Fruit fly (Drosophila melanogaster) whole organism, embryonic: ENCODE data around the gene gro.

Experiments
- Adf1 ChIP-seq: fragments of 200-800 bp; sonication (Bioruptor generic); IDR thresholded peaks from 2 replicates; pipeline ENCODE4 v1.3.6; 2022; ENCODE audit warnings: missing biosample characterization, missing genetic modification characterization
- Atf3 ChIP-seq: fragments of 200-800 bp; sonication (Bioruptor generic); optimal IDR thresholded peaks from 3 replicates; lab custom pipeline; 2016; ENCODE audit warnings: missing biosample characterization, missing genetic modification characterization
- Awh ChIP-seq: fragments of 200-800 bp; sonication (Bioruptor generic); IDR thresholded peaks from 2 replicates; pipeline ENCODE4, ENCODE4 v1.3.6; 2022; ENCODE audit warnings: missing biosample characterization, missing genetic modification characterization
- Bdp1 ChIP-seq: fragments of 200-800 bp; sonication (Bioruptor generic); optimal IDR thresholded peaks from 3 replicates; lab custom pipeline; 2016; ENCODE audit warnings: missing biosample characterization, missing genetic modification characterization
- CG10147 ChIP-seq: fragments of 200-800 bp; sonication (Bioruptor generic); optimal IDR thresholded peaks from 2 replicates; lab custom pipeline; 2019; ENCODE audit warnings: missing biosample characterization, mild to moderate bottlenecking, missing genetic modification characterization, moderate library complexity
- CG10274 ChIP-seq: fragments of 200-800 bp; sonication (Bioruptor generic); optimal IDR thresholded peaks from 3 replicates; lab custom pipeline; 2017; ENCODE audit warnings: missing biosample characterization, mild to moderate bottlenecking, missing genetic modification characterization
- CG11085 ChIP-seq: fragments of 200-800 bp; sonication (Bioruptor generic); IDR thresholded peaks from 2 replicates; pipeline ENCODE4 v1.3.6; 2022; ENCODE audit warnings: missing biosample characterization, missing genetic modification characterization
- CG12104 ChIP-seq: fragments of 200-800 bp; sonication (Bioruptor generic); optimal IDR thresholded peaks from 3 replicates; lab custom pipeline; 2016; ENCODE audit warnings: missing biosample characterization, missing genetic modification characterization
- CG13296 ChIP-seq: fragments of 200-800 bp; sonication (Bioruptor generic); optimal IDR thresholded peaks from 3 replicates; lab custom pipeline; 2018; ENCODE audit warnings: missing biosample characterization, mild to moderate bottlenecking, missing genetic modification characterization
- CG14050 ChIP-seq: fragments of 200-800 bp; sonication (Bioruptor generic); IDR thresholded peaks from 3 replicates; pipeline ENCODE4 v1.3.6; 2022; ENCODE audit warnings: missing biosample characterization, missing genetic modification characterization
- CG14441 ChIP-seq: fragments of 200-800 bp; sonication (Bioruptor generic); IDR thresholded peaks from 2 replicates; pipeline ENCODE4 v1.3.6; 2022; ENCODE audit warnings: missing biosample characterization, missing genetic modification characterization
- CG17568 ChIP-seq: fragments of 200-800 bp; sonication (Bioruptor generic); optimal IDR thresholded peaks from 2 replicates; lab custom pipeline; 2018; ENCODE audit warnings: missing biosample characterization, mild to moderate bottlenecking, missing genetic modification characterization, moderate library complexity
- CG18262 ChIP-seq: fragments of 200-800 bp; optimal IDR thresholded peaks from 3 replicates; lab custom pipeline; 2019; ENCODE audit warnings: missing biosample characterization, mild to moderate bottlenecking, missing genetic modification characterization, moderate library complexity
- CG18476 ChIP-seq: fragments of 200-800 bp; sonication (Bioruptor generic); optimal IDR thresholded peaks from 2 replicates; lab custom pipeline; 2016; ENCODE audit warnings: missing biosample characterization, mild to moderate bottlenecking, missing genetic modification characterization
- CG2129 ChIP-seq: fragments of 200-800 bp; sonication (Bioruptor generic); IDR thresholded peaks from 2 replicates; pipeline ENCODE4 v1.3.6; 2022; ENCODE audit warnings: missing biosample characterization, missing genetic modification characterization; ENCODE audit not compliant: partially characterized antibody
- CG2712 ChIP-seq: fragments of 200-800 bp; optimal IDR thresholded peaks from 3 replicates; lab custom pipeline; 2019; ENCODE audit warnings: missing biosample characterization, mild to moderate bottlenecking, missing genetic modification characterization, moderate library complexity
- CG2889 ChIP-seq: fragments of 200-800 bp; sonication (Bioruptor generic); IDR thresholded peaks from 3 replicates; pipeline ENCODE4 v1.3.6; 2022; ENCODE audit warnings: missing biosample characterization, missing genetic modification characterization
- CG34376 ChIP-seq: fragments of 200-800 bp; sonication (Bioruptor generic); optimal IDR thresholded peaks from 2 replicates; lab custom pipeline; 2018; ENCODE audit warnings: missing biosample characterization, mild to moderate bottlenecking, missing genetic modification characterization
- CG3995 ChIP-seq: fragments of 200-800 bp; sonication (Bioruptor generic); optimal IDR thresholded peaks from 3 replicates; lab custom pipeline; 2016; ENCODE audit warnings: missing biosample characterization, missing genetic modification characterization
- CG4707 ChIP-seq: fragments of 200-800 bp; sonication (Bioruptor generic); optimal IDR thresholded peaks from 2 replicates; lab custom pipeline; 2018; ENCODE audit warnings: missing biosample characterization, mild to moderate bottlenecking, missing genetic modification characterization, moderate library complexity
- CG6175 ChIP-seq: fragments of 200-800 bp; sonication (Bioruptor generic); IDR thresholded peaks from 3 replicates; pipeline ENCODE4 v1.3.6; 2022; ENCODE audit warnings: missing biosample characterization, missing genetic modification characterization
- CG6765 ChIP-seq: fragments of 200-800 bp; sonication (Bioruptor generic); optimal IDR thresholded peaks from 3 replicates; lab custom pipeline; 2017; ENCODE audit warnings: missing biosample characterization, mild to moderate bottlenecking, missing genetic modification characterization
- CG6791 ChIP-seq: fragments of 200-800 bp; sonication (Bioruptor generic); IDR thresholded peaks from 3 replicates; pipeline ENCODE4 v1.3.6; 2022; ENCODE audit warnings: missing biosample characterization, missing genetic modification characterization; ENCODE audit not compliant: partially characterized antibody
- CG7357 ChIP-seq: fragments of 200-800 bp; sonication (Bioruptor generic); IDR thresholded peaks from 3 replicates; pipeline ENCODE4 v1.3.6; 2022; ENCODE audit warnings: missing biosample characterization, missing genetic modification characterization
- Dbx ChIP-seq: fragments of 200-800 bp; sonication (Bioruptor generic); IDR thresholded peaks from 3 replicates; pipeline ENCODE4 v1.3.6; 2022; ENCODE audit warnings: missing biosample characterization, missing genetic modification characterization
- HLH3B ChIP-seq: fragments of 200-800 bp; sonication (Bioruptor generic); IDR thresholded peaks from 2 replicates; pipeline ENCODE4 v1.3.6; 2022; ENCODE audit warnings: missing biosample characterization, missing genetic modification characterization
- HmgD ChIP-seq: fragments of 200-800 bp; sonication (Bioruptor generic); optimal IDR thresholded peaks from 3 replicates; lab custom pipeline; 2016; ENCODE audit warnings: missing biosample characterization, missing genetic modification characterization
- Lpt ChIP-seq: fragments of >200 bp; optimal IDR thresholded peaks from 2 replicates; lab custom pipeline; 2018; ENCODE audit warnings: missing biosample characterization, missing genetic modification characterization
- Scr ChIP-seq: fragments of 200-800 bp; sonication (Bioruptor generic); IDR thresholded peaks from 2 replicates; pipeline ENCODE4 v1.3.6; 2022; ENCODE audit warnings: missing biosample characterization, missing genetic modification characterization; ENCODE audit not compliant: partially characterized antibody
- Sox100B ChIP-seq: fragments of 200-800 bp; sonication (Bioruptor generic); optimal IDR thresholded peaks from 3 replicates; lab custom pipeline; 2018; ENCODE audit warnings: missing biosample characterization, mild to moderate bottlenecking, missing genetic modification characterization
- Spps ChIP-seq: fragments of 200-800 bp; sonication (Bioruptor generic); optimal IDR thresholded peaks from 2 replicates; lab custom pipeline; 2018; ENCODE audit warnings: missing biosample characterization, mild to moderate bottlenecking, missing genetic modification characterization
- TFAM ChIP-seq: fragments of 200-800 bp; sonication (Bioruptor generic); optimal IDR thresholded peaks from 2 replicates; lab custom pipeline; 2017; ENCODE audit warnings: missing biosample characterization, missing genetic modification characterization, inconsistent platforms
- ase ChIP-seq: fragments of 200-800 bp; sonication (Bioruptor generic); IDR thresholded peaks from 3 replicates; pipeline ENCODE4 v1.3.6; 2022; ENCODE audit warnings: missing biosample characterization, missing genetic modification characterization
- bcd ChIP-seq: fragments of 200-800 bp; sonication (Bioruptor generic); optimal IDR thresholded peaks from 2 replicates; lab custom pipeline; 2017; ENCODE audit warnings: missing biosample characterization, mild to moderate bottlenecking, missing genetic modification characterization
- disco-r ChIP-seq: fragments of 200-800 bp; sonication (Bioruptor generic); optimal IDR thresholded peaks from 2 replicates; lab custom pipeline; 2016; ENCODE audit warnings: missing biosample characterization, missing genetic modification characterization
- ftz-f1 ChIP-seq: fragments of 200-800 bp; sonication (Bioruptor generic); optimal IDR thresholded peaks from 2 replicates; lab custom pipeline; 2016; ENCODE audit warnings: missing biosample characterization, missing genetic modification characterization
- gce ChIP-seq: fragments of 200-800 bp; sonication (Bioruptor generic); IDR thresholded peaks from 3 replicates; pipeline ENCODE4 v1.3.6; 2022; ENCODE audit warnings: missing biosample characterization, missing genetic modification characterization
- h ChIP-seq: fragments of >200 bp; optimal IDR thresholded peaks from 2 replicates; lab custom pipeline; 2017
- kay ChIP-seq: fragments of 200-800 bp; sonication (Bioruptor generic); optimal IDR thresholded peaks from 2 replicates; lab custom pipeline; 2016; ENCODE audit warnings: missing biosample characterization, missing genetic modification characterization
- ken ChIP-seq: fragments of 200-800 bp; sonication (Bioruptor generic); IDR thresholded peaks from 3 replicates; pipeline ENCODE4 v1.3.6; 2022; ENCODE audit warnings: missing biosample characterization, missing genetic modification characterization
- lilli ChIP-seq: fragments of 200-800 bp; sonication (Bioruptor generic); optimal IDR thresholded peaks from 3 replicates; lab custom pipeline; 2016; ENCODE audit warnings: missing biosample characterization, missing genetic modification characterization
- maf-S ChIP-seq: fragments of 200-800 bp; sonication (Bioruptor generic); optimal IDR thresholded peaks from 2 replicates; lab custom pipeline; 2016; ENCODE audit warnings: missing biosample characterization, missing genetic modification characterization
- nau ChIP-seq: fragments of 200-800 bp; sonication (Bioruptor generic); optimal IDR thresholded peaks from 3 replicates; lab custom pipeline; 2017; ENCODE audit warnings: missing biosample characterization, mild to moderate bottlenecking, missing genetic modification characterization, missing genetic modification reagents
- nmo ChIP-seq: fragments of 200-800 bp; sonication (Bioruptor generic); optimal IDR thresholded peaks from 2 replicates; lab custom pipeline; 2018; ENCODE audit warnings: missing biosample characterization, mild to moderate bottlenecking, missing genetic modification characterization, moderate library complexity
- p53 ChIP-seq: fragments of 200-800 bp; sonication (Bioruptor generic); optimal IDR thresholded peaks from 2 replicates; lab custom pipeline; 2016; ENCODE audit warnings: missing biosample characterization, missing genetic modification characterization
- schlank ChIP-seq: fragments of 200-800 bp; sonication (Bioruptor generic); optimal IDR thresholded peaks from 2 replicates; lab custom pipeline; 2018; ENCODE audit warnings: missing biosample characterization, mild to moderate bottlenecking, missing genetic modification characterization
- sens-2 ChIP-seq: fragments of 200-800 bp; sonication (Bioruptor generic); IDR thresholded peaks from 2 replicates; pipeline ENCODE4 v1.3.6; 2022; ENCODE audit warnings: missing biosample characterization, missing genetic modification characterization
- shn ChIP-seq: fragments of 200-800 bp; sonication (Bioruptor generic); optimal IDR thresholded peaks from 3 replicates; lab custom pipeline; 2016; ENCODE audit warnings: missing biosample characterization, missing genetic modification characterization
- tx ChIP-seq: fragments of 200-800 bp; sonication (Bioruptor generic); optimal IDR thresholded peaks from 2 replicates; lab custom pipeline; 2016; ENCODE audit warnings: missing biosample characterization, missing genetic modification characterization
- usp ChIP-seq: fragments of >200 bp; optimal IDR thresholded peaks from 2 replicates; lab custom pipeline; 2017; ENCODE audit warnings: missing biosample characterization, missing genetic modification characterization
- z ChIP-seq: fragments of 200-800 bp; sonication (Bioruptor generic); IDR thresholded peaks from 3 replicates; pipeline ENCODE4 v1.3.6; 2022; ENCODE audit warnings: missing biosample characterization, missing genetic modification characterization
- zfh2 ChIP-seq: fragments of 200-800 bp; sonication (Bioruptor generic); optimal IDR thresholded peaks from 2 replicates; lab custom pipeline; 2016; ENCODE audit warnings: missing biosample characterization, missing genetic modification characterization

gro gene

DNA sequence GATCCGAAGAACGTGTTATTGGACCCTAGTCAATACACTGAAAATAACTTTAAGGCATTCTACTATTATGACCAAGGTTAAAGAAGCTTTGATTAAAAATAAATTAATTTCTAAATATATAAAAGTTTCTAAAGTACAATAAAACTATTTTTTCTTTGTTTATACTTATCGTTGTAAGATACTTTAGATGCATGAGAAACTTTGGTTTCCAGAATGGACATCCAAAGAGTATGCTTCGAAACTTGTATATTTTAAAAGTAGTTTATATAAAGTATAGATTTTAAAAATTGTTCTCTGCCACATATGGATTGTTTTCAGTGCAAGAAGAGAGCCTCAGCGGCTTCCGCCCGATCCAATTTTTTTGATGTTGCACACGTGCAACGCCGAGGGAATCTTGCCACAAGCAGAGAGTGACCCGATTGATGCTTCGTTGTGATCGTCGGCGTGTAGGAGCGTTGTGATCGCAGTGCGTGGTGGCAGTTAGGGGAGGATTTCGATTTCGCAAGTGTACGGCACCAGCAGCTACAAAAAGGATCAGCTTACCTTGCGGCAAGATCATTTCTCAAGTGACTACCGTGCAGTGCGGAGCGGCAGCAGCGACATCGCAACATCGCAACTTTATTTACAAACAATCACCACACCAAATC is 44.3 kb upstream of the gro start (continued):
- TF ChIP-seq Atf3, result peak; percentile 50
- no peak for TF ChIP-seq Adf1 (GFP tag; lab: Robert Waterston, UW)
- TF ChIP-seq CG10147, result no peak
- 0 out of 2 replicates have a peak, but pooled peaks have one; percentile 45 for TF ChIP-seq sens-2
- peak; percentile 68 for TF ChIP-seq CG18476
- TF ChIP-seq h (lab: Kevin White, UChicago), result no peak
- no peak for TF ChIP-seq CG34376 (GFP tag; lab: Kevin White, UChicago)
- 0 out of 3 replicates have a peak, but pooled peaks have one; percentile 30 for TF ChIP-seq CG14050
- peak; percentile 34 for TF ChIP-seq CG17568 (GFP tag; lab: Kevin White, UChicago)
- TF ChIP-seq CG3995, result no peak
- no peak for TF ChIP-seq ftz-f1 (GFP tag; lab: Kevin White, UChicago)
- TF ChIP-seq CG2129 (GFP tag; lab: Robert Waterston, UW), result no peak
- peak; percentile 98 for TF ChIP-seq CG2712 (tag; lab: Kevin White, UChicago)
- no peak for TF ChIP-seq usp
- peak; percentile 69 for TF ChIP-seq CG12104 (GFP tag; lab: Kevin White, UChicago)
- peak; percentile 58; the same call in 2 of the 3 replicates for TF ChIP-seq CG7357 (GFP tag; lab: Robert Waterston, UW)
- no peak for TF ChIP-seq HLH3B (GFP tag; lab: Robert Waterston, UW)
- no peak for TF ChIP-seq zfh2 (GFP tag; lab: Kevin White, UChicago)
- no peak for TF ChIP-seq Awh (GFP tag; lab: Robert Waterston, UW)
- TF ChIP-seq z (GFP tag; lab: Robert Waterston, UW), result no peak
- TF ChIP-seq Lpt (GFP tag; lab: Kevin White, UChicago), result no peak
- TF ChIP-seq lilli (GFP tag; lab: Kevin White, UChicago), result no peak
- no peak; the same call in 2 of the 3 replicates for TF ChIP-seq ase
- no peak for TF ChIP-seq CG2889 (GFP tag; lab: Robert Waterston, UW)
- TF ChIP-seq TFAM (GFP tag; lab: Kevin White, UChicago), result peak; percentile 23
- TF ChIP-seq HmgD, result no peak
- TF ChIP-seq CG6765 (GFP tag; lab: Kevin White, UChicago), result no peak
- TF ChIP-seq CG13296 (GFP tag; lab: Kevin White, UChicago), result no peak
- TF ChIP-seq p53 (GFP tag; lab: Kevin White, UChicago), result no peak
- TF ChIP-seq Bdp1 (GFP tag; lab: Kevin White, UChicago), result no peak
- no peak for TF ChIP-seq CG10274 (GFP tag; lab: Kevin White, UChicago)
- no peak for TF ChIP-seq Scr
- TF ChIP-seq Dbx (GFP tag; lab: Robert Waterston, UW), result no peak
- TF ChIP-seq Spps, result peak; percentile 93
- 0 out of 3 replicates have a peak, but pooled peaks have one; percentile 14 for TF ChIP-seq gce (GFP tag; lab: Robert Waterston, UW)
- TF ChIP-seq Sox100B (GFP tag; lab: Kevin White, UChicago), result peak; percentile 89
- TF ChIP-seq shn (GFP tag; lab: Kevin White, UChicago), result no peak
- TF ChIP-seq bcd (GFP tag; lab: Kevin White, UChicago), result peak; percentile 77
- no peak for TF ChIP-seq schlank
- no peak for TF ChIP-seq CG14441 (GFP tag; lab: Robert Waterston, UW)
- TF ChIP-seq nmo, result peak; percentile 95
- TF ChIP-seq CG4707 (GFP tag; lab: Kevin White, UChicago), result peak; percentile 50
- no peak for TF ChIP-seq CG6175
- TF ChIP-seq CG18262, result peak; percentile 98
- peak; percentile 45 for TF ChIP-seq kay
- TF ChIP-seq tx (GFP tag; lab: Kevin White, UChicago), result no peak
- no peak for TF ChIP-seq maf-S
- TF ChIP-seq CG11085, result no peak
- no peak for TF ChIP-seq nau (GFP tag; lab: Kevin White, UChicago)
- TF ChIP-seq disco-r, result no peak
- TF ChIP-seq CG6791 (GFP tag; lab: Robert Waterston, UW), result no peak
- no peak for TF ChIP-seq ken (GFP tag; lab: Robert Waterston, UW)
